Fruit fly (Drosophila melanogaster) whole organism, wandering third instar larva: ENCODE measurements around the gene CG6126.

Experiments
- Abd-B ChIP-seq: fragments of >200 bp; optimal IDR thresholded peaks from 2 replicates; lab custom pipeline; 2017; ENCODE audit warnings: missing biosample characterization, missing genetic modification characterization
- CG32264 ChIP-seq: fragments of 200-800 bp; sonication (Bioruptor generic); optimal IDR thresholded peaks from 2 replicates; lab custom pipeline; 2016; ENCODE audit warnings: missing biosample characterization, missing genetic modification characterization
- CG9705 ChIP-seq: fragments of 200-800 bp; sonication (Bioruptor generic); optimal IDR thresholded peaks from 2 replicates; lab custom pipeline; 2018; ENCODE audit warnings: missing biosample characterization, mild to moderate bottlenecking, missing genetic modification characterization
- CrebA ChIP-seq: fragments of 200-800 bp; sonication (Bioruptor generic); optimal IDR thresholded peaks from 2 replicates; lab custom pipeline; 2016; ENCODE audit warnings: missing biosample characterization, mild to moderate bottlenecking, missing genetic modification characterization, borderline replicate concordance
- Dfd ChIP-seq: fragments of >200 bp; optimal IDR thresholded peaks from 2 replicates; lab custom pipeline; 2017; ENCODE audit warnings: missing biosample characterization, missing genetic modification characterization
- Dif ChIP-seq: fragments of 200-275, 200-300 bp; sonication (Bioruptor generic); optimal IDR thresholded peaks from 2 replicates; lab custom pipeline; 2018; ENCODE audit warnings: missing biosample characterization, missing genetic modification characterization; ENCODE audit not compliant: partially characterized antibody
- GATAd ChIP-seq: sonication (Bioruptor generic); optimal IDR thresholded peaks from 2 replicates; lab custom pipeline; 2016; ENCODE audit warnings: missing biosample characterization, missing genetic modification characterization
- HLH106 ChIP-seq: fragments of 200-800 bp; optimal IDR thresholded peaks from 3 replicates; lab custom pipeline; 2019; ENCODE audit warnings: missing biosample characterization, mild to moderate bottlenecking, missing genetic modification characterization, moderate library complexity
- Hnf4 ChIP-seq: fragments of 200-800 bp; sonication (Bioruptor generic); optimal IDR thresholded peaks from 2 replicates; lab custom pipeline; 2016; ENCODE audit warnings: missing biosample characterization, mild to moderate bottlenecking, missing genetic modification characterization
- Hr78 ChIP-seq: fragments of >200 bp; optimal IDR thresholded peaks from 2 replicates; lab custom pipeline; 2017; ENCODE audit warnings: missing biosample characterization, missing genetic modification characterization
- Hr83 ChIP-seq: fragments of 200-300 bp; sonication (Bioruptor generic); optimal IDR thresholded peaks from 2 replicates; lab custom pipeline; 2016; ENCODE audit warnings: missing biosample characterization, mild to moderate bottlenecking, missing genetic modification characterization, moderate library complexity; ENCODE audit not compliant: poor library complexity, severe bottlenecking
- Jra ChIP-seq: sonication (Bioruptor generic); optimal IDR thresholded peaks from 2 replicates; lab custom pipeline; 2016; ENCODE audit warnings: missing biosample characterization, missing genetic modification characterization
- Mio ChIP-seq: sonication (Bioruptor generic); optimal IDR thresholded peaks from 2 replicates; lab custom pipeline; 2016; ENCODE audit warnings: missing biosample characterization, missing genetic modification characterization
- Myc ChIP-seq: fragments of >200 bp; optimal IDR thresholded peaks from 2 replicates; lab custom pipeline; 2017
- N ChIP-seq: fragments of >200 bp; optimal IDR thresholded peaks from 2 replicates; lab custom pipeline; 2018; ENCODE audit warnings: missing biosample characterization, missing external identifiers, missing genetic modification characterization
- OdsH ChIP-seq: fragments of 200-800 bp; sonication (Bioruptor generic); optimal IDR thresholded peaks from 2 replicates; lab custom pipeline; 2016; ENCODE audit warnings: missing biosample characterization, mild to moderate bottlenecking, missing genetic modification characterization
- Rel ChIP-seq, 2 experiments: fragments of 200-800 bp; sonication (Bioruptor generic) in 1 of 2; optimal IDR thresholded peaks; 2 replicates in 1 of 2; 3 replicates in 1 of 2; lab custom pipeline; 2016 to 2019; ENCODE audit warnings: mild to moderate bottlenecking in 2 of 2, missing biosample characterization in 2 of 2, missing genetic modification characterization in 2 of 2, moderate library complexity in 1 of 2
- Sp1 ChIP-seq: fragments of 200-800 bp; sonication (Bioruptor generic); optimal IDR thresholded peaks from 3 replicates; lab custom pipeline; 2019; ENCODE audit warnings: missing biosample characterization, mild to moderate bottlenecking, missing genetic modification characterization, moderate library complexity
- Vsx2 ChIP-seq: fragments of 200-300, 225-300 bp; sonication (Bioruptor generic); optimal IDR thresholded peaks from 2 replicates; lab custom pipeline; 2018; ENCODE audit warnings: missing biosample characterization, missing genetic modification characterization; ENCODE audit not compliant: partially characterized antibody
- br ChIP-seq: fragments of 200-800 bp; sonication (Bioruptor generic); optimal IDR thresholded peaks from 2 replicates; lab custom pipeline; 2016; ENCODE audit warnings: missing biosample characterization, missing genetic modification characterization
- brk ChIP-seq: fragments of 200-800 bp; sonication (Bioruptor generic); optimal IDR thresholded peaks from 2 replicates; lab custom pipeline; 2016; ENCODE audit warnings: missing biosample characterization, mild to moderate bottlenecking, missing genetic modification characterization
- dl ChIP-seq, 2 experiments: fragments of 175-275, 200-275 bp in 1 of 2; fragments of 200-275 bp in 1 of 2; sonication (Bioruptor generic); optimal IDR thresholded peaks; lab custom pipeline; 2018; ENCODE audit warnings: mild to moderate bottlenecking in 2 of 2, missing biosample characterization in 2 of 2, missing genetic modification characterization in 2 of 2, moderate library complexity in 2 of 2; ENCODE audit not compliant: partially characterized antibody in 2 of 2, insufficient read depth in 1 of 2
- dmrt93B ChIP-seq: fragments of 200-800 bp; sonication (Bioruptor generic); optimal IDR thresholded peaks from 2 replicates; lab custom pipeline; 2018; ENCODE audit warnings: missing biosample characterization, mild to moderate bottlenecking, missing genetic modification characterization
- dsf ChIP-seq: sonication (Bioruptor generic); optimal IDR thresholded peaks from 2 replicates; lab custom pipeline; 2016; ENCODE audit warnings: missing biosample characterization, missing genetic modification characterization, borderline replicate concordance
- ey ChIP-seq: fragments of 200-800 bp; sonication (Bioruptor generic); optimal IDR thresholded peaks from 2 replicates; lab custom pipeline; 2016; ENCODE audit warnings: missing biosample characterization, missing genetic modification characterization
- foxo ChIP-seq, 2 experiments: fragments of 200-800 bp; sonication (Bioruptor generic); optimal IDR thresholded peaks; 2 replicates in 1 of 2; 3 replicates in 1 of 2; lab custom pipeline; 2016 to 2017; ENCODE audit warnings: missing biosample characterization in 2 of 2, missing genetic modification characterization in 2 of 2
- fru ChIP-seq: fragments of 200-800 bp; sonication (Bioruptor generic); optimal IDR thresholded peaks from 3 replicates; lab custom pipeline; 2016; ENCODE audit warnings: missing biosample characterization, mild to moderate bottlenecking, missing genetic modification characterization
- h ChIP-seq: fragments of 200-800 bp; sonication (Bioruptor generic); optimal IDR thresholded peaks from 3 replicates; lab custom pipeline; 2016; ENCODE audit warnings: missing biosample characterization, mild to moderate bottlenecking, missing genetic modification characterization
- jim ChIP-seq: fragments of 175-275, 200-325 bp; sonication (Bioruptor generic); optimal IDR thresholded peaks from 2 replicates; lab custom pipeline; 2016; ENCODE audit warnings: missing biosample characterization, mild to moderate bottlenecking, missing genetic modification characterization
- lola ChIP-seq: fragments of >200 bp; optimal IDR thresholded peaks from 2 replicates; lab custom pipeline; 2017; ENCODE audit warnings: missing biosample characterization, missing genetic modification characterization
- pan ChIP-seq: fragments of >200 bp; optimal IDR thresholded peaks from 2 replicates; lab custom pipeline; 2017
- psq ChIP-seq: fragments of 200-800 bp; sonication (Bioruptor generic); optimal IDR thresholded peaks from 3 replicates; lab custom pipeline; 2017; ENCODE audit warnings: missing biosample characterization, mild to moderate bottlenecking, missing genetic modification characterization, moderate library complexity
- rgr ChIP-seq: fragments of 200-800 bp; sonication (Bioruptor generic); optimal IDR thresholded peaks from 3 replicates; lab custom pipeline; 2016; ENCODE audit warnings: missing biosample characterization, mild to moderate bottlenecking, missing genetic modification characterization
- sage ChIP-seq: fragments of 200-800 bp; sonication (Bioruptor generic); optimal IDR thresholded peaks from 2 replicates; lab custom pipeline; 2016; ENCODE audit warnings: missing biosample characterization, mild to moderate bottlenecking, missing genetic modification characterization
- sv ChIP-seq: fragments of 200-800 bp; sonication (Bioruptor generic); optimal IDR thresholded peaks from 3 replicates; lab custom pipeline; 2016; ENCODE audit warnings: missing biosample characterization, missing genetic modification characterization
- tai ChIP-seq: sonication (Bioruptor generic); optimal IDR thresholded peaks from 2 replicates; lab custom pipeline; 2016; ENCODE audit warnings: missing biosample characterization, missing genetic modification characterization
- usp ChIP-seq: fragments of >200 bp; optimal IDR thresholded peaks from 2 replicates; lab custom pipeline; 2017; ENCODE audit warnings: missing biosample characterization, missing genetic modification characterization
- woc ChIP-seq: sonication (Bioruptor generic); optimal IDR thresholded peaks from 2 replicates; lab custom pipeline; 2016; ENCODE audit warnings: missing biosample characterization, mild to moderate bottlenecking, missing genetic modification characterization

Gene CG6126

DNA sequence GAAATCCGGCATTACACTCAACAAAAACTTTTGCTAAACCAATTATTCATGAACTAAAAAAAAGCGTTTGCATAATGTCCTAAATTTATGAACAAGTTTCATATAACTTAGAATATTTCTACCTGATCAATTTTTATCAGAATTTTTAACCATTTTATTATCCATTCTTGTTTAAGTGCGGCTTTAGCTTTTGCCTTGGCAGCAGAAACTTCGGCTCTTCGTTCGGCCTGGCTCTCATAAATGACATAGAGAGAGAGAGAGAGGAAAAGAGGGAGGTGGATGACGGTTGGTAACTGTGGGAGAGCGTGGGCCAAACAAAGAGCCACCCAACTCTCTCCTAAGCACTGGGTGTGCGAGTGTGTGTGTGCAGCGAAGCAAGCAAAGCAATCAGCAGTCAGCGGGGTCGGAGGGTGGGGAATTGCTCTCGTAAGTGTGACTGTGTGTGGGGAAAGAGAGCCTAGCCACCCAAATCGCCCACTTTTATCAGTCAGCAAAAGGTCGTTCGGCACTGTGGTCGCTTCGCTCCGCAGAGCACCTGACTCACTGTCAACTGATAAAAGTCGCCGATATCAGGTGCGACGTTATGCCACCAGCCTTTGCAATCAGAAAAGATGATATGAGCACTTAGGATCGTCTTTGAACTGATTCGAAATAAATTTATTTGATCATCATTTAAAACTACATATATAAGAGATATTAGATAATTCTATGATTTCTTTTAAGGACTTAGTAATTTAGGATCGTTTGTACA lies 21.7 kb upstream of the CG6126 start:
- TF ChIP-seq ey (GFP tag; lab: Kevin White, UChicago) (peak; percentile 94), Abd-B (GFP tag; lab: Kevin White, UChicago) (no peak), Myc (lab: Kevin White, UChicago) (no peak), usp (GFP tag; lab: Kevin White, UChicago) (no peak), CG32264 (GFP tag; lab: Kevin White, UChicago) (peak; percentile 88), Hr83 (peak; percentile 55), Hr78 (no peak), pan (lab: Kevin White, UChicago) (no peak), foxo (GFP tag; optimal IDR thresholded peaks at IDR 0.05; lab: Kevin White, UChicago) (peak; percentile 74 to 91), CrebA (GFP tag; lab: Kevin White, UChicago) (no peak), sv (GFP tag; lab: Kevin White, UChicago) (peak; percentile 94), fru (GFP tag; lab: Kevin White, UChicago) (peak; percentile 93), jim (GFP tag; lab: Kevin White, UChicago) (no peak), Dfd (GFP tag; lab: Kevin White, UChicago) (no peak), Dif (GFP tag; lab: Kevin White, UChicago) (peak; percentile 91), brk (peak; percentile 90), rgr (GFP tag; lab: Kevin White, UChicago) (peak; percentile 93), dsf (GFP tag; lab: Kevin White, UChicago) (peak; percentile 68), dmrt93B (GFP tag; lab: Kevin White, UChicago) (peak; percentile 73), Mio (peak; percentile 26), br (GFP tag; lab: Kevin White, UChicago) (peak; percentile 89), Rel (GFP tag; optimal IDR thresholded peaks at IDR 0.05; lab: Kevin White, UChicago) (peak; percentile 72), Rel (tag; optimal IDR thresholded peaks at IDR 0.05; lab: Kevin White, UChicago) (peak; percentile 79), h (GFP tag; lab: Kevin White, UChicago) (peak; percentile 94), dl (GFP tag; optimal IDR thresholded peaks at IDR 0.05; lab: Kevin White, UChicago; ENCODE audit: insufficient read depth in 1 of 2, partially characterized antibody in 2 of 2) (peak; percentile 78 to 85), woc (peak; percentile 81), sage (GFP tag; lab: Kevin White, UChicago) (peak; percentile 63), HLH106 (tag; lab: Kevin White, UChicago) (peak; percentile 81), Jra (GFP tag; lab: Kevin White, UChicago) (peak; percentile 74), Hnf4 (GFP tag; lab: Kevin White, UChicago) (peak; percentile 82), psq (peak; percentile 79), N (GFP tag; lab: Kevin White, UChicago) (peak; percentile 47), tai (peak; percentile 73), lola (GFP tag; lab: Kevin White, UChicago) (no peak), CG9705 (peak; percentile 2), GATAd (GFP tag; lab: Kevin White, UChicago) (peak; percentile 30), OdsH (GFP tag; lab: Kevin White, UChicago) (peak; percentile 91), Sp1 (GFP tag; lab: Kevin White, UChicago) (peak; percentile 85), Vsx2 (GFP tag; lab: Kevin White, UChicago) (peak; percentile 40)

DNA sequence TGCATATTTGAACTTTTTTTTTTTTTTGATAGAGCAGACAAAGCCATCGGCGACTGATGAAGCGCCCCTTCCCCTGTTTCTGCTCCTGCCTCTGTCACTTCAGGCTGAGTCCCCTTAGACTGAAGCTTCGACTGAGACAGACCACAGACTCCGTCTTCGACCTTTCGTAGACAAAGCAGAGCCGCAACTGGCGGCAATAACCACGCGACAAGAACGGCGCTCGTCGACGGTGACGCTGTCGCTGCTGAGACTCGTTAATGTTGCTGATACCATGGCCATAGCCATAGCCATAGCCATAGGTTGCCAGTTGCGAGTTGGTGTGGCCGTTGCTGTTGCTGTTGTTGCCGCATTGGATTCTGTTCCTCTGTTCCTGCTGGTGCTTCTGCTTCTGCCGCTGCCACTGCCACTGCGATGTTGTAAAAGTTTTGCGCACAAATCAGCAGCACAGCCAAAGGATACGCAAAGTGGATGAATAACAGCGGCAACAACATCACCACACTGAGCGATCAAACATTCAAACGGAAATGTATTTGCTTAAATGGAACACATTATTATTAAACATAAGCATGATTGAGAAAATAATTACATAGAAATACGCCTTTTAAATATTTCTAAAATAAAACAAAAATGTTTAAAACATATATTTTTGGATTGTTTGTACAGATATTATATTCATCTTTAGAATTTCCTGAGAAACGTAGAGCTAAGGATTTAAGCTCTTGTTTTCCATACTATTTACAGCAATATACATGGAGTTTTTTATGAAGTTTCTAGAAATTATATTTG lies 20.6 kb upstream of the CG6126 start:
- TF ChIP-seq Hr78 (no peak), OdsH (GFP tag; lab: Kevin White, UChicago) (peak; percentile 28), tai (peak; percentile 17), HLH106 (tag; lab: Kevin White, UChicago) (peak; percentile 8), CG9705 (no peak), jim (GFP tag; lab: Kevin White, UChicago) (no peak), dmrt93B (GFP tag; lab: Kevin White, UChicago) (no peak), fru (GFP tag; lab: Kevin White, UChicago) (peak; percentile 41), psq (peak; percentile 27), Abd-B (GFP tag; lab: Kevin White, UChicago) (no peak), Sp1 (GFP tag; lab: Kevin White, UChicago) (peak; percentile 23), pan (lab: Kevin White, UChicago) (no peak), Dif (GFP tag; lab: Kevin White, UChicago) (no peak), Hnf4 (GFP tag; lab: Kevin White, UChicago) (no peak), CG32264 (GFP tag; lab: Kevin White, UChicago) (no peak), h (GFP tag; lab: Kevin White, UChicago) (peak; percentile 18), foxo (GFP tag; optimal IDR thresholded peaks at IDR 0.05; lab: Kevin White, UChicago) (peak in 1 of 2 experiments; percentile 30), dl (GFP tag; optimal IDR thresholded peaks at IDR 0.05; lab: Kevin White, UChicago; ENCODE audit: insufficient read depth in 1 of 2, partially characterized antibody in 2 of 2) (no peak)
